Fruit fly (Drosophila melanogaster) whole organism, embryonic: ENCODE data around the gene CG1575.

ENCODE experiments used
- Blimp-1 ChIP-seq: fragments of 200-800 bp; sonication (Bioruptor generic); optimal IDR thresholded peaks from 3 replicates; lab custom pipeline; 2018; ENCODE audit warnings: missing biosample characterization, missing genetic modification characterization, mild to moderate bottlenecking, moderate library complexity, missing genetic modification reagents
- CG10147 ChIP-seq: fragments of 200-800 bp; sonication (Bioruptor generic); optimal IDR thresholded peaks from 2 replicates; lab custom pipeline; 2019; ENCODE audit warnings: missing biosample characterization, mild to moderate bottlenecking, missing genetic modification characterization, moderate library complexity
- CG10431 ChIP-seq: fragments of 200-800 bp; sonication (Bioruptor generic); optimal IDR thresholded peaks from 3 replicates; lab custom pipeline; 2018; ENCODE audit warnings: missing biosample characterization, mild to moderate bottlenecking, missing genetic modification characterization
- CG10565 ChIP-seq: fragments of 200-800 bp; sonication (Bioruptor generic); optimal IDR thresholded peaks from 3 replicates; lab custom pipeline; 2016; ENCODE audit warnings: missing biosample characterization, mild to moderate bottlenecking, missing genetic modification characterization
- CG12236 ChIP-seq: fragments of 200-800 bp; sonication (Bioruptor generic); optimal IDR thresholded peaks from 2 replicates; lab custom pipeline; 2016; ENCODE audit warnings: missing biosample characterization, missing genetic modification characterization
- CG12659 ChIP-seq: fragments of 200-800 bp; sonication (Bioruptor generic); optimal IDR thresholded peaks from 3 replicates; lab custom pipeline; 2017; ENCODE audit warnings: mild to moderate bottlenecking, missing biosample characterization, missing genetic modification reagents, missing genetic modification characterization
- CG14860 ChIP-seq: fragments of 200-800 bp; sonication (Bioruptor generic); IDR thresholded peaks from 3 replicates; pipeline ENCODE4 v1.3.6; 2022; ENCODE audit warnings: missing biosample characterization, missing genetic modification characterization; ENCODE audit not compliant: partially characterized antibody
- CG15514 ChIP-seq: fragments of 200-800 bp; sonication (Bioruptor generic); optimal IDR thresholded peaks from 3 replicates; lab custom pipeline; 2017; ENCODE audit warnings: missing biosample characterization, missing genetic modification characterization, mild to moderate bottlenecking, moderate library complexity, missing genetic modification reagents
- CG17186 ChIP-seq: fragments of 200-800 bp; sonication (Bioruptor generic); optimal IDR thresholded peaks from 3 replicates; lab custom pipeline; 2017; ENCODE audit warnings: missing biosample characterization, missing genetic modification reagents, missing genetic modification characterization
- CG2129 ChIP-seq: fragments of 200-800 bp; sonication (Bioruptor generic); IDR thresholded peaks from 2 replicates; pipeline ENCODE4 v1.3.6; 2022; ENCODE audit warnings: missing biosample characterization, missing genetic modification characterization; ENCODE audit not compliant: partially characterized antibody
- CG33213 ChIP-seq: fragments of 200-800 bp; sonication (Bioruptor generic); optimal IDR thresholded peaks from 3 replicates; lab custom pipeline; 2016; ENCODE audit warnings: missing biosample characterization, missing genetic modification characterization
- CG34422 ChIP-seq: fragments of 200-800 bp; sonication (Bioruptor generic); IDR thresholded peaks from 3 replicates; pipeline ENCODE4 v1.3.6; 2022; ENCODE audit warnings: missing biosample characterization, missing genetic modification characterization
- CG3995 ChIP-seq: fragments of 200-800 bp; sonication (Bioruptor generic); optimal IDR thresholded peaks from 3 replicates; lab custom pipeline; 2016; ENCODE audit warnings: missing biosample characterization, missing genetic modification characterization
- CG4820 ChIP-seq: fragments of 200-800 bp; sonication (Bioruptor generic); optimal IDR thresholded peaks from 3 replicates; lab custom pipeline; 2016; ENCODE audit warnings: missing biosample characterization, missing genetic modification characterization
- CG6813 ChIP-seq: fragments of 200-800 bp; sonication (Bioruptor generic); optimal IDR thresholded peaks from 2 replicates; lab custom pipeline; 2017; ENCODE audit warnings: missing biosample characterization, missing genetic modification characterization, mild to moderate bottlenecking, moderate library complexity, missing genetic modification reagents
- CG7357 ChIP-seq: fragments of 200-800 bp; sonication (Bioruptor generic); IDR thresholded peaks from 3 replicates; pipeline ENCODE4 v1.3.6; 2022; ENCODE audit warnings: missing biosample characterization, missing genetic modification characterization
- CG8290 ChIP-seq, 3 experiments: fragments of 200-800 bp; sonication (Bioruptor generic); optimal IDR thresholded peaks; 2 replicates each; lab custom pipeline; 2016 to 2019; ENCODE audit warnings: missing biosample characterization in 3 of 3, missing genetic modification characterization in 3 of 3, mild to moderate bottlenecking in 2 of 3, moderate library complexity in 1 of 3
- Dip2 ChIP-seq: fragments of 200-800 bp; sonication (Bioruptor generic); IDR thresholded peaks from 2 replicates; pipeline ENCODE4 v1.3.6; 2022; ENCODE audit warnings: missing biosample characterization, missing genetic modification characterization
- Dll ChIP-seq: fragments of 200-800 bp; sonication (Bioruptor generic); IDR thresholded peaks from 4 replicates; pipeline ENCODE4 v1.3.6; 2022; ENCODE audit warnings: missing biosample characterization, missing genetic modification characterization; ENCODE audit not compliant: partially characterized antibody
- E2f2 ChIP-seq: fragments of 200-800 bp; sonication (Bioruptor generic); IDR thresholded peaks from 2 replicates; pipeline ENCODE4 v1.3.6; 2022; ENCODE audit warnings: missing biosample characterization, missing genetic modification characterization
- HmgZ ChIP-seq: fragments of 200-800 bp; sonication (Bioruptor generic); optimal IDR thresholded peaks from 2 replicates; lab custom pipeline; 2018; ENCODE audit warnings: missing biosample characterization, mild to moderate bottlenecking, missing genetic modification characterization
- MBD-R2 ChIP-seq: fragments of 200-800 bp; sonication (Bioruptor generic); IDR thresholded peaks from 2 replicates; pipeline ENCODE4 v1.3.6; 2022; ENCODE audit warnings: missing biosample characterization, missing genetic modification characterization
- MESR4 ChIP-seq: fragments of 200-800 bp; sonication (Bioruptor generic); optimal IDR thresholded peaks from 2 replicates; lab custom pipeline; 2018; ENCODE audit warnings: missing biosample characterization, mild to moderate bottlenecking, missing genetic modification characterization, moderate library complexity
- Max ChIP-seq: fragments of 200-800 bp; sonication (Bioruptor generic); optimal IDR thresholded peaks from 2 replicates; lab custom pipeline; 2016; ENCODE audit warnings: missing biosample characterization, mild to moderate bottlenecking, missing genetic modification characterization
- NC2α ChIP-seq: fragments of 200-800 bp; sonication (Bioruptor generic); optimal IDR thresholded peaks from 2 replicates; lab custom pipeline; 2016; ENCODE audit warnings: missing biosample characterization, missing genetic modification characterization
- Nf-YA ChIP-seq: fragments of 200-800 bp; sonication (Bioruptor generic); IDR thresholded peaks from 2 replicates; pipeline ENCODE4 v1.3.6; 2022; ENCODE audit warnings: missing biosample characterization, missing genetic modification characterization
- Scr ChIP-seq: fragments of 200-800 bp; sonication (Bioruptor generic); IDR thresholded peaks from 2 replicates; pipeline ENCODE4 v1.3.6; 2022; ENCODE audit warnings: missing biosample characterization, missing genetic modification characterization; ENCODE audit not compliant: partially characterized antibody
- Sin3A ChIP-seq: fragments of >200 bp; optimal IDR thresholded peaks from 2 replicates; lab custom pipeline; 2018
- Sry-β ChIP-seq: fragments of 200-800 bp; sonication (Bioruptor generic); optimal IDR thresholded peaks from 2 replicates; lab custom pipeline; 2018; ENCODE audit warnings: missing biosample characterization, mild to moderate bottlenecking, missing genetic modification characterization, moderate library complexity
- bigmax ChIP-seq: fragments of 200-800 bp; sonication (Bioruptor generic); optimal IDR thresholded peaks from 2 replicates; lab custom pipeline; 2018; ENCODE audit warnings: missing biosample characterization, mild to moderate bottlenecking, missing genetic modification characterization
- chinmo ChIP-seq: fragments of 200-800 bp; sonication (Bioruptor generic); IDR thresholded peaks from 4 replicates; pipeline ENCODE4 v1.3.6; 2022; ENCODE audit warnings: missing biosample characterization, missing genetic modification characterization; ENCODE audit not compliant: partially characterized antibody
- chn ChIP-seq: fragments of 200-800 bp; sonication (Bioruptor generic); optimal IDR thresholded peaks from 2 replicates; lab custom pipeline; 2016; ENCODE audit warnings: missing biosample characterization, missing genetic modification characterization
- crp ChIP-seq, 2 experiments: fragments of 200-800 bp; sonication (Bioruptor generic); optimal IDR thresholded peaks; 2 replicates in 1 of 2; 3 replicates in 1 of 2; lab custom pipeline; 2017; ENCODE audit warnings: missing biosample characterization in 2 of 2, missing genetic modification characterization in 2 of 2, mild to moderate bottlenecking in 1 of 2, moderate library complexity in 1 of 2
- da ChIP-seq: fragments of 200-800 bp; sonication (Bioruptor generic); optimal IDR thresholded peaks from 2 replicates; lab custom pipeline; 2016; ENCODE audit warnings: missing biosample characterization, missing genetic modification characterization
- dpn ChIP-seq, 2 experiments: fragments of 200-800 bp; sonication (Bioruptor generic); optimal IDR thresholded peaks; 3 replicates each; lab custom pipeline; 2016; ENCODE audit warnings: missing biosample characterization in 2 of 2, missing genetic modification characterization in 2 of 2
- ems ChIP-seq: fragments of 200-800 bp; sonication (Bioruptor generic); optimal IDR thresholded peaks from 3 replicates; lab custom pipeline; 2016; ENCODE audit warnings: missing biosample characterization, missing genetic modification characterization
- gce ChIP-seq: fragments of 200-800 bp; sonication (Bioruptor generic); IDR thresholded peaks from 3 replicates; pipeline ENCODE4 v1.3.6; 2022; ENCODE audit warnings: missing biosample characterization, missing genetic modification characterization
- hb ChIP-seq: fragments of 200-800 bp; sonication (Bioruptor generic); IDR thresholded peaks from 3 replicates; pipeline ENCODE4 v1.3.6; 2022; ENCODE audit warnings: missing biosample characterization, missing genetic modification characterization; ENCODE audit not compliant: partially characterized antibody
- ind ChIP-seq: fragments of 200-800 bp; sonication (Bioruptor generic); optimal IDR thresholded peaks from 3 replicates; lab custom pipeline; 2016; ENCODE audit warnings: missing biosample characterization, missing genetic modification characterization
- inv ChIP-seq: fragments of 200-800 bp; sonication (Bioruptor generic); IDR thresholded peaks from 2 replicates; pipeline ENCODE4 v1.3.6; 2022; ENCODE audit warnings: missing biosample characterization, missing genetic modification characterization; ENCODE audit not compliant: partially characterized antibody
- mld ChIP-seq: fragments of 200-800 bp; sonication (Bioruptor generic); IDR thresholded peaks from 3 replicates; pipeline ENCODE4 v1.3.6; 2022; ENCODE audit warnings: missing biosample characterization, missing genetic modification characterization; ENCODE audit not compliant: partially characterized antibody
- pzg ChIP-seq: fragments of 200-800 bp; sonication (Bioruptor generic); optimal IDR thresholded peaks from 3 replicates; lab custom pipeline; 2018; ENCODE audit warnings: missing biosample characterization, mild to moderate bottlenecking, missing genetic modification characterization, moderate library complexity
- ssp ChIP-seq: fragments of 200-800 bp; sonication (Bioruptor generic); IDR thresholded peaks from 2 replicates; pipeline ENCODE4 v1.3.6; 2022; ENCODE audit warnings: missing biosample characterization, missing genetic modification characterization
- stc ChIP-seq: fragments of 200-800 bp; sonication (Bioruptor generic); IDR thresholded peaks from 2 replicates; pipeline ENCODE4 v1.3.6; 2022; ENCODE audit warnings: missing biosample characterization, missing genetic modification characterization
- stwl ChIP-seq: fragments of 200-800 bp; sonication (Bioruptor generic); optimal IDR thresholded peaks from 3 replicates; lab custom pipeline; 2018; ENCODE audit warnings: missing biosample characterization, mild to moderate bottlenecking, missing genetic modification characterization, moderate library complexity
- tna ChIP-seq: fragments of 200-800 bp; sonication (Bioruptor generic); IDR thresholded peaks from 2 replicates; pipeline ENCODE4 v1.3.6; 2022; ENCODE audit warnings: missing biosample characterization, missing genetic modification characterization; ENCODE audit not compliant: partially characterized antibody
- vnd ChIP-seq: fragments of 200-800 bp; sonication (Bioruptor generic); IDR thresholded peaks from 3 replicates; pipeline ENCODE4 v1.3.6; 2022; ENCODE audit warnings: missing biosample characterization, missing genetic modification characterization; ENCODE audit not compliant: partially characterized antibody

CG1575 gene

DNA sequence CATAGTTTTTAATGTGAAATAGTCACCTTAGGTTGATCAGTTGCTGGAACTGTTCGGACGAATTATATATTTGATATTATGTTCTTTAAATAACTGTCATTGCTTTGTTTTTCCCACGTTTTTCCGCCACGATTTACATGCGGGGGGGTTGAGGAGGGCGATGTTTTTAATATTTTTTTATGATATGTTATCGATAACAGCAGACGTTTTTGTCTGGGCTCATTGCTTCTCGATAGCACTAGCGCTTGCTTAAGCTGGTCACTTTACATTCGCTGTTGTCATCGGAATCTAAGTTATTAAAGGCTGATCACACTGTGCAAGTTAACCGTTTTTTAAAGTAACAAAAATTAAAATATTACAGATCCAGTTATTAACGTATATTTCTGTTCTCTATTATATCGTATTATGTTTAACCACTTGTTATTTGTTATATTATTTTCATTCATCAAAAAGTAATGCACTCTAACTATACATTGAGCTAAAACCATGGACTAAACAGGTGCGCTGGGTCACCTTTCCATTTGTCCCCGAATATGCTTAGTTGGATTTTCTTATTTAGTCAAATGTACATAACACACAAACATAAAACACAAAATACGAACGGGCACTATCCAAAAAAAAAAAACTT, 41.4 kb upstream of the CG1575 start, which contains the start of the genes Upf2 and CG1571 (continued):
- TF ChIP-seq E2f2 (GFP tag; lab: Robert Waterston, UW) (peak; percentile 75), ssp (GFP tag; lab: Robert Waterston, UW) (peak; percentile 89), CG12659 (peak; percentile 66), CG10147 (no peak), MBD-R2 (GFP tag; lab: Robert Waterston, UW) (peak; percentile 83), Scr (peak; percentile 66), hb (peak; percentile 66; the same call in 2 of the 3 replicates), Sry-β (GFP tag; lab: Kevin White, UChicago) (no peak), ind (GFP tag; lab: Kevin White, UChicago) (no peak), Max (GFP tag; lab: Kevin White, UChicago) (peak; percentile 56), tna (GFP tag; lab: Robert Waterston, UW) (peak; percentile 79), Nf-YA (GFP tag; lab: Robert Waterston, UW) (no peak), CG15514 (GFP tag; lab: Kevin White, UChicago) (peak; percentile 82), chinmo (GFP tag; lab: Robert Waterston, UW) (0 out of 4 replicates have a peak, but pooled peaks have one; percentile 19), dpn (GFP tag; optimal IDR thresholded peaks at IDR 0.05; lab: Kevin White, UChicago) (peak in 1 of 2 experiments; percentile 4), stwl (peak; percentile 90), CG7357 (peak; percentile 60; the same call in 2 of the 3 replicates), da (GFP tag; lab: Kevin White, UChicago) (no peak), CG10431 (peak; percentile 78), CG34422 (GFP tag; lab: Robert Waterston, UW) (peak; percentile 29; the same call in 1 of the 3 replicates), stc (no peak), CG17186 (GFP tag; lab: Kevin White, UChicago) (peak; percentile 3), HmgZ (tag; lab: Kevin White, UChicago) (peak; percentile 40), CG10565 (GFP tag; lab: Kevin White, UChicago) (no peak), CG4820 (GFP tag; lab: Kevin White, UChicago) (no peak), CG33213 (peak; percentile 32), Dll (peak; percentile 68; the same call in 2 of the 4 replicates), bigmax (GFP tag; lab: Kevin White, UChicago) (no peak), mld (GFP tag; lab: Robert Waterston, UW) (peak; percentile 73; the same call in 2 of the 3 replicates), pzg (GFP tag; lab: Kevin White, UChicago) (peak; percentile 87), inv (GFP tag; lab: Robert Waterston, UW) (peak; percentile 54; the same call in 1 of the 2 replicates), vnd (GFP tag; lab: Robert Waterston, UW) (peak; percentile 63; the same call in 2 of the 3 replicates), Sin3A (lab: Kevin White, UChicago) (peak; percentile 27), CG3995 (GFP tag; lab: Kevin White, UChicago) (peak; percentile 69), NC2α (no peak), Dip2 (GFP tag; lab: Robert Waterston, UW) (no peak), CG14860 (GFP tag; lab: Robert Waterston, UW) (peak; percentile 68), chn (GFP tag; lab: Kevin White, UChicago) (peak; percentile 9), CG8290 (GFP tag; optimal IDR thresholded peaks at IDR 0.05; lab: Kevin White, UChicago) (peak; percentile 0), CG8290 (tag; optimal IDR thresholded peaks at IDR 0.05; lab: Kevin White, UChicago) (no peak), CG2129 (GFP tag; lab: Robert Waterston, UW) (0 out of 2 replicates have a peak, but pooled peaks have one; percentile 13), CG6813 (GFP tag; lab: Kevin White, UChicago) (no peak), Blimp-1 (GFP tag; lab: Kevin White, UChicago) (no peak), CG12236 (GFP tag; lab: Kevin White, UChicago) (no peak), ems (GFP tag; lab: Kevin White, UChicago) (peak; percentile 3), crp (GFP tag; optimal IDR thresholded peaks at IDR 0.05; lab: Kevin White, UChicago) (peak in 1 of 2 experiments; percentile 10), gce (GFP tag; lab: Robert Waterston, UW) (no peak), MESR4 (GFP tag; lab: Kevin White, UChicago) (peak; percentile 79)
